Fruit fly (Drosophila melanogaster) whole organism, embryonic: Measurements from ENCODE around the gene Pp1-87B.

Experiments used
- CG10565 ChIP-seq: fragments of 200-800 bp; sonication (Bioruptor generic); optimal IDR thresholded peaks from 3 replicates; lab custom pipeline; 2016; ENCODE audit warnings: missing biosample characterization, mild to moderate bottlenecking, missing genetic modification characterization
- CG16813 ChIP-seq: fragments of 200-800 bp; sonication (Bioruptor generic); IDR thresholded peaks from 3 replicates; pipeline ENCODE4 v1.3.6; 2022; ENCODE audit warnings: missing biosample characterization, missing genetic modification characterization; ENCODE audit not compliant: partially characterized antibody
- CG17328 ChIP-seq: fragments of 200-800 bp; sonication (Bioruptor generic); IDR thresholded peaks from 2 replicates; pipeline ENCODE4 v1.3.6; 2022; ENCODE audit warnings: missing biosample characterization, missing genetic modification characterization
- CG17359 ChIP-seq: fragments of 200-800 bp; sonication (Bioruptor generic); optimal IDR thresholded peaks from 3 replicates; lab custom pipeline; 2018; ENCODE audit warnings: missing biosample characterization, mild to moderate bottlenecking, missing genetic modification characterization, moderate library complexity
- CG17361 ChIP-seq: fragments of 200-800 bp; sonication (Bioruptor generic); IDR thresholded peaks from 3 replicates; pipeline ENCODE4 v1.3.6; 2022; ENCODE audit warnings: missing biosample characterization, missing genetic modification characterization
- CG17568 ChIP-seq: fragments of 200-800 bp; sonication (Bioruptor generic); optimal IDR thresholded peaks from 2 replicates; lab custom pipeline; 2018; ENCODE audit warnings: missing biosample characterization, mild to moderate bottlenecking, missing genetic modification characterization, moderate library complexity
- CG18011 ChIP-seq: fragments of 200-800 bp; sonication (Bioruptor generic); optimal IDR thresholded peaks from 2 replicates; lab custom pipeline; 2017; ENCODE audit warnings: missing biosample characterization, missing genetic modification characterization, mild to moderate bottlenecking, moderate library complexity, missing genotype
- CG18619 ChIP-seq: fragments of 200-800 bp; sonication (Bioruptor generic); optimal IDR thresholded peaks from 3 replicates; lab custom pipeline; 2017; ENCODE audit warnings: missing biosample characterization, mild to moderate bottlenecking, missing genetic modification characterization
- CG3281 ChIP-seq: fragments of 200-800 bp; sonication (Bioruptor generic); optimal IDR thresholded peaks from 3 replicates; lab custom pipeline; 2017; ENCODE audit warnings: missing biosample characterization, mild to moderate bottlenecking, missing genetic modification characterization
- CG34376 ChIP-seq: fragments of 200-800 bp; sonication (Bioruptor generic); optimal IDR thresholded peaks from 2 replicates; lab custom pipeline; 2018; ENCODE audit warnings: missing biosample characterization, mild to moderate bottlenecking, missing genetic modification characterization
- CG4404 ChIP-seq: fragments of 200-800 bp; sonication (Bioruptor generic); IDR thresholded peaks from 2 replicates; pipeline ENCODE4 v1.3.6; 2022; ENCODE audit warnings: missing biosample characterization, missing genetic modification characterization
- CG5245 ChIP-seq: fragments of 200-800 bp; sonication (Bioruptor generic); optimal IDR thresholded peaks from 3 replicates; lab custom pipeline; 2016; ENCODE audit warnings: missing biosample characterization, missing genetic modification characterization
- CG5953 ChIP-seq: fragments of 200-800 bp; sonication (Bioruptor generic); IDR thresholded peaks from 2 replicates; pipeline ENCODE4 v1.3.6; 2022; ENCODE audit warnings: missing biosample characterization, missing genetic modification characterization
- CG6689 ChIP-seq: fragments of 200-800 bp; sonication (Bioruptor generic); IDR thresholded peaks from 2 replicates; pipeline ENCODE4 v1.3.6; 2022; ENCODE audit warnings: missing biosample characterization, missing genetic modification characterization
- CG6854 ChIP-seq: fragments of 200-800 bp; sonication (Bioruptor generic); optimal IDR thresholded peaks from 3 replicates; lab custom pipeline; 2017; ENCODE audit warnings: missing biosample characterization, mild to moderate bottlenecking, missing genetic modification characterization
- CG7556 ChIP-seq: fragments of 200-800 bp; sonication (Bioruptor generic); optimal IDR thresholded peaks from 2 replicates; lab custom pipeline; 2017; ENCODE audit warnings: missing biosample characterization, mild to moderate bottlenecking, missing genetic modification characterization
- CG8944 ChIP-seq: fragments of 200-800 bp; sonication (Bioruptor generic); optimal IDR thresholded peaks from 3 replicates; lab custom pipeline; 2016; ENCODE audit warnings: missing biosample characterization, missing genetic modification characterization
- CG9609 ChIP-seq: fragments of 200-800 bp; sonication (Bioruptor generic); optimal IDR thresholded peaks from 3 replicates; lab custom pipeline; 2016; ENCODE audit warnings: missing biosample characterization, missing genetic modification characterization
- D19B ChIP-seq: fragments of 200-800 bp; sonication (Bioruptor generic); optimal IDR thresholded peaks from 2 replicates; lab custom pipeline; 2017; ENCODE audit warnings: missing biosample characterization, mild to moderate bottlenecking, missing genetic modification characterization
- Ets65A ChIP-seq: fragments of 200-800 bp; sonication (Bioruptor generic); peaks from one replicate; lab custom pipeline; 2016; ENCODE audit warnings: missing biosample characterization, missing genetic modification characterization
- Fer3 ChIP-seq: fragments of 200-800 bp; sonication (Bioruptor generic); optimal IDR thresholded peaks from 2 replicates; lab custom pipeline; 2018; ENCODE audit warnings: missing biosample characterization, mild to moderate bottlenecking, missing genetic modification characterization, moderate library complexity
- H2.0 ChIP-seq: fragments of 200-800 bp; sonication (Bioruptor generic); IDR thresholded peaks from 2 replicates; pipeline ENCODE4 v1.3.6; 2022; ENCODE audit warnings: missing biosample characterization, missing genetic modification characterization
- HLH3B ChIP-seq: fragments of 200-800 bp; sonication (Bioruptor generic); IDR thresholded peaks from 2 replicates; pipeline ENCODE4 v1.3.6; 2022; ENCODE audit warnings: missing biosample characterization, missing genetic modification characterization
- Hmx ChIP-seq: fragments of 200-800 bp; sonication (Bioruptor generic); optimal IDR thresholded peaks from 2 replicates; lab custom pipeline; 2016; ENCODE audit warnings: missing biosample characterization, missing genetic modification characterization
- Hr3 ChIP-seq: fragments of 200-800 bp; sonication (Bioruptor generic); optimal IDR thresholded peaks from 3 replicates; lab custom pipeline; 2016; ENCODE audit warnings: missing biosample characterization, missing genetic modification characterization
- NC2α ChIP-seq: fragments of 200-800 bp; sonication (Bioruptor generic); optimal IDR thresholded peaks from 2 replicates; lab custom pipeline; 2016; ENCODE audit warnings: missing biosample characterization, missing genetic modification characterization
- Nf-YA ChIP-seq: fragments of 200-800 bp; sonication (Bioruptor generic); IDR thresholded peaks from 2 replicates; pipeline ENCODE4 v1.3.6; 2022; ENCODE audit warnings: missing biosample characterization, missing genetic modification characterization
- Oli ChIP-seq: fragments of 200-800 bp; sonication (Bioruptor generic); optimal IDR thresholded peaks from 2 replicates; lab custom pipeline; 2018; ENCODE audit warnings: missing biosample characterization, mild to moderate bottlenecking, missing genetic modification characterization, moderate library complexity
- Sox102F ChIP-seq: fragments of 200-800 bp; sonication (Bioruptor generic); optimal IDR thresholded peaks from 2 replicates; lab custom pipeline; 2018; ENCODE audit warnings: missing biosample characterization, mild to moderate bottlenecking, missing genetic modification characterization, moderate library complexity
- az2 ChIP-seq: fragments of 200-800 bp; sonication (Bioruptor generic); optimal IDR thresholded peaks from 3 replicates; lab custom pipeline; 2016; ENCODE audit warnings: missing biosample characterization, missing genetic modification characterization
- bab2 ChIP-seq: fragments of 200-800 bp; sonication (Bioruptor generic); optimal IDR thresholded peaks from 2 replicates; lab custom pipeline; 2016; ENCODE audit warnings: missing biosample characterization, missing genetic modification characterization
- cas ChIP-seq: fragments of 200-800 bp; sonication (Bioruptor generic); IDR thresholded peaks from 2 replicates; pipeline ENCODE4 v1.3.6; 2022; ENCODE audit warnings: missing biosample characterization, missing genetic modification characterization
- caup ChIP-seq: fragments of 200-800 bp; sonication (Bioruptor generic); optimal IDR thresholded peaks from 3 replicates; lab custom pipeline; 2017; ENCODE audit warnings: missing biosample characterization, mild to moderate bottlenecking, missing genetic modification characterization, moderate library complexity; ENCODE audit not compliant: severe bottlenecking
- fu2 ChIP-seq: fragments of 200-800 bp; sonication (Bioruptor generic); optimal IDR thresholded peaks from 2 replicates; lab custom pipeline; 2016; ENCODE audit warnings: missing biosample characterization, missing genetic modification characterization
- gem ChIP-seq: fragments of 200-800 bp; sonication (Bioruptor generic); optimal IDR thresholded peaks from 2 replicates; lab custom pipeline; 2019; ENCODE audit warnings: missing biosample characterization, mild to moderate bottlenecking, missing genetic modification characterization, moderate library complexity
- h ChIP-seq: fragments of >200 bp; optimal IDR thresholded peaks from 2 replicates; lab custom pipeline; 2017
- ham ChIP-seq: fragments of 200-800 bp; sonication (Bioruptor generic); IDR thresholded peaks from 2 replicates; pipeline ENCODE4 v1.3.6; 2022; ENCODE audit warnings: missing biosample characterization, missing genetic modification characterization
- her ChIP-seq: fragments of 200-800 bp; sonication (Bioruptor generic); optimal IDR thresholded peaks from 2 replicates; lab custom pipeline; 2016; ENCODE audit warnings: missing biosample characterization, missing genetic modification characterization
- ken ChIP-seq: fragments of 200-800 bp; sonication (Bioruptor generic); IDR thresholded peaks from 3 replicates; pipeline ENCODE4 v1.3.6; 2022; ENCODE audit warnings: missing biosample characterization, missing genetic modification characterization
- kni ChIP-seq: fragments of 200-800 bp; sonication (Bioruptor generic); optimal IDR thresholded peaks from 3 replicates; lab custom pipeline; 2017; ENCODE audit warnings: mild to moderate bottlenecking, missing biosample characterization, missing genetic modification reagents, missing genetic modification characterization
- lbe ChIP-seq: fragments of 200-800 bp; sonication (Bioruptor generic); optimal IDR thresholded peaks from 2 replicates; lab custom pipeline; 2016; ENCODE audit warnings: missing biosample characterization, mild to moderate bottlenecking, missing genetic modification characterization
- lola ChIP-seq, 3 experiments: fragments of >200 bp in 2 of 3; fragments of 200-800 bp in 1 of 3; sonication (Bioruptor generic) in 1 of 3; optimal IDR thresholded peaks; 2 replicates each; lab custom pipeline; 2017 to 2019; ENCODE audit warnings: missing biosample characterization in 3 of 3, missing genetic modification characterization in 3 of 3, mild to moderate bottlenecking in 1 of 3, moderate library complexity in 1 of 3
- repo ChIP-seq: fragments of 200-800 bp; sonication (Bioruptor generic); optimal IDR thresholded peaks from 2 replicates; lab custom pipeline; 2016; ENCODE audit warnings: missing biosample characterization, missing genetic modification characterization
- sna ChIP-seq: fragments of 200-800 bp; sonication (Bioruptor generic); IDR thresholded peaks from 2 replicates; pipeline ENCODE4 v1.3.6; 2022; ENCODE audit warnings: missing biosample characterization, missing genetic modification characterization; ENCODE audit not compliant: partially characterized antibody
- twi ChIP-seq: fragments of 200-800 bp; optimal IDR thresholded peaks from 2 replicates; lab custom pipeline; 2019; ENCODE audit warnings: missing biosample characterization, mild to moderate bottlenecking, missing genetic modification characterization, moderate library complexity
- tx ChIP-seq: fragments of 200-800 bp; sonication (Bioruptor generic); optimal IDR thresholded peaks from 2 replicates; lab custom pipeline; 2016; ENCODE audit warnings: missing biosample characterization, missing genetic modification characterization
- unc-4 ChIP-seq: fragments of 200-800 bp; sonication (Bioruptor generic); IDR thresholded peaks from 2 replicates; pipeline ENCODE4 v1.3.6; 2022; ENCODE audit warnings: missing biosample characterization, missing genetic modification characterization; ENCODE audit not compliant: partially characterized antibody
- usp ChIP-seq: fragments of >200 bp; optimal IDR thresholded peaks from 2 replicates; lab custom pipeline; 2017; ENCODE audit warnings: missing biosample characterization, missing genetic modification characterization
- vvl ChIP-seq: fragments of 200-800 bp; sonication (Bioruptor generic); IDR thresholded peaks from 2 replicates; pipeline ENCODE4 v1.3.6; 2022; ENCODE audit warnings: missing biosample characterization, missing genetic modification characterization
- z ChIP-seq: fragments of 200-800 bp; sonication (Bioruptor generic); IDR thresholded peaks from 3 replicates; pipeline ENCODE4 v1.3.6; 2022; ENCODE audit warnings: missing biosample characterization, missing genetic modification characterization

Gene Pp1-87B

dm6 chr3R:12442601-12443533 is 17.1 kb upstream of the Pp1-87B start (continued):
- TF ChIP-seq CG17568 (GFP tag; lab: Kevin White, UChicago), result no peak
- peak; percentile 35 for TF ChIP-seq Fer3 (tag; lab: Kevin White, UChicago)
- TF ChIP-seq CG7556 (GFP tag; lab: Kevin White, UChicago), result peak; percentile 37
- no peak for TF ChIP-seq fu2 (GFP tag; lab: Kevin White, UChicago)
- no peak for TF ChIP-seq ken (GFP tag; lab: Robert Waterston, UW)
- TF ChIP-seq CG6689, result no peak
- no peak for TF ChIP-seq twi (tag; lab: Kevin White, UChicago)
- TF ChIP-seq tx, result no peak
- TF ChIP-seq H2.0 (GFP tag; lab: Robert Waterston, UW), result no peak
- no peak for TF ChIP-seq kni
- no peak for TF ChIP-seq CG18011 (GFP tag; lab: Kevin White, UChicago)
- TF ChIP-seq CG5245 (GFP tag; lab: Kevin White, UChicago), result no peak
- TF ChIP-seq Hr3 (GFP tag; lab: Kevin White, UChicago), result no peak
- TF ChIP-seq CG9609 (GFP tag; lab: Kevin White, UChicago), result no peak
- 0 out of 3 replicates have a peak, but pooled peaks have one; percentile 7 for TF ChIP-seq CG17361 (GFP tag; lab: Robert Waterston, UW)
- peak; percentile 29 for TF ChIP-seq Oli (tag; lab: Kevin White, UChicago)
- TF ChIP-seq h, result no peak
- TF ChIP-seq Ets65A (GFP tag; lab: Kevin White, UChicago), result no peak
- no peak for TF ChIP-seq CG10565 (GFP tag; lab: Kevin White, UChicago)
- TF ChIP-seq ham (GFP tag; lab: Robert Waterston, UW), result no peak
- TF ChIP-seq her, result no peak
- TF ChIP-seq Nf-YA (GFP tag; lab: Robert Waterston, UW), result no peak
- peak; percentile 54 for TF ChIP-seq gem (tag; lab: Kevin White, UChicago)
- no peak for TF ChIP-seq sna (GFP tag; lab: Robert Waterston, UW)
- TF ChIP-seq Hmx, result peak; percentile 9
- TF ChIP-seq HLH3B (GFP tag; lab: Robert Waterston, UW), result no peak
- no peak for TF ChIP-seq CG4404 (GFP tag; lab: Robert Waterston, UW)
- TF ChIP-seq D19B (GFP tag; lab: Kevin White, UChicago), result peak; percentile 23
- TF ChIP-seq CG18619, result no peak
- TF ChIP-seq cas (GFP tag; lab: Robert Waterston, UW), result no peak
- no peak for TF ChIP-seq z (GFP tag; lab: Robert Waterston, UW)
- TF ChIP-seq NC2α, result no peak
- no peak for TF ChIP-seq unc-4 (GFP tag; lab: Robert Waterston, UW)
- TF ChIP-seq CG3281 (GFP tag; lab: Kevin White, UChicago), result peak; percentile 61
- no peak for TF ChIP-seq CG5953 (GFP tag; lab: Robert Waterston, UW)
- TF ChIP-seq bab2 (GFP tag; lab: Kevin White, UChicago), result no peak
- no peak for TF ChIP-seq CG17328 (GFP tag; lab: Robert Waterston, UW)
- no peak for TF ChIP-seq CG34376
- no peak for TF ChIP-seq CG16813 (GFP tag; lab: Robert Waterston, UW)
- TF ChIP-seq CG17359 (tag; lab: Kevin White, UChicago), result peak; percentile 25
- peak; percentile 67 for TF ChIP-seq lbe (GFP tag; lab: Kevin White, UChicago)
- no peak for TF ChIP-seq vvl (GFP tag; lab: Robert Waterston, UW)
- TF ChIP-seq CG8944 (GFP tag; lab: Kevin White, UChicago), result no peak
- TF ChIP-seq lola (GFP tag; optimal IDR thresholded peaks at IDR 0.05; lab: Kevin White, UChicago), result no peak
- TF ChIP-seq repo, result no peak
- TF ChIP-seq usp, result no peak
- TF ChIP-seq az2 (GFP tag; lab: Kevin White, UChicago), result no peak
- TF ChIP-seq CG6854, result no peak
- peak; percentile 7 for TF ChIP-seq Sox102F
- TF ChIP-seq caup (GFP tag; lab: Kevin White, UChicago), result no peak
